Worm (Caenorhabditis elegans) whole organism, midembryonic: ENCODE results near the gene chil-10.

ENCODE experiments used
- T22C8.4 ChIP-seq: fragments of 200-800 bp; sonication (Bioruptor generic); IDR thresholded peaks from 2 replicates; pipeline ENCODE4 v1.3.6; 2022; ENCODE audit warnings: missing genetic modification characterization, missing compliant biosample characterization
- cog-1 ChIP-seq: sonication (generic microtip); optimal IDR thresholded peaks from 2 replicates; lab custom pipeline; 2016; ENCODE audit warnings: missing genetic modification characterization, missing compliant biosample characterization
- flt-1 ChIP-seq: fragments of 200-800 bp; sonication (Bioruptor generic); IDR thresholded peaks from 2 replicates; pipeline ENCODE4 v1.3.6; 2022; ENCODE audit warnings: missing genetic modification characterization, missing compliant biosample characterization
- klf-2 ChIP-seq: fragments of 200-800 bp; sonication (Bioruptor generic); conservative IDR thresholded peaks from 2 replicates; pipeline ENCODE4 v1.3.6; 2022; ENCODE audit warnings: missing genetic modification reagents, missing genetic modification characterization, missing compliant biosample characterization
- med-1 ChIP-seq: sonication (generic microtip); optimal IDR thresholded peaks from 2 replicates; lab custom pipeline; 2017; ENCODE audit warnings: missing genetic modification characterization, mild to moderate bottlenecking, missing compliant biosample characterization, antibody characterized with exemption, missing genetic modification reagents; ENCODE audit not compliant: insufficient read depth
- ref-1 ChIP-seq: fragments of 200-800 bp; sonication (Bioruptor generic); conservative IDR thresholded peaks from 2 replicates; pipeline ENCODE4 v1.3.6; 2022; ENCODE audit warnings: missing genetic modification reagents, missing genetic modification characterization, missing compliant biosample characterization
- tab-1 ChIP-seq: fragments of 200-800 bp; sonication (Bioruptor generic); IDR thresholded peaks from 2 replicates; pipeline ENCODE4 v1.3.6; 2022; ENCODE audit warnings: missing genetic modification characterization, missing compliant biosample characterization
- ztf-23 ChIP-seq: fragments of 200-800 bp; sonication (Bioruptor generic); IDR thresholded peaks from 2 replicates; pipeline ENCODE4 v1.3.6; 2022; ENCODE audit warnings: missing genetic modification reagents, missing genetic modification characterization, missing compliant biosample characterization
- ztf-29 ChIP-seq: fragments of 200-800 bp; sonication (Bioruptor generic); IDR thresholded peaks from 2 replicates; pipeline ENCODE4 v1.3.6; 2022; ENCODE audit warnings: missing genetic modification reagents, missing genetic modification characterization, missing compliant biosample characterization

chil-10 gene

ce11 chrX:957581-957980 lies at the start of gene chil-10:
TSS of gene chil-10 (plus strand) at chrX:957881.
- TF ChIP-seq cog-1 (tag; lab: Kevin White, UChicago) (no peak), T22C8.4 (GFP tag; lab: Robert Waterston, UW) (no peak)

DNA sequence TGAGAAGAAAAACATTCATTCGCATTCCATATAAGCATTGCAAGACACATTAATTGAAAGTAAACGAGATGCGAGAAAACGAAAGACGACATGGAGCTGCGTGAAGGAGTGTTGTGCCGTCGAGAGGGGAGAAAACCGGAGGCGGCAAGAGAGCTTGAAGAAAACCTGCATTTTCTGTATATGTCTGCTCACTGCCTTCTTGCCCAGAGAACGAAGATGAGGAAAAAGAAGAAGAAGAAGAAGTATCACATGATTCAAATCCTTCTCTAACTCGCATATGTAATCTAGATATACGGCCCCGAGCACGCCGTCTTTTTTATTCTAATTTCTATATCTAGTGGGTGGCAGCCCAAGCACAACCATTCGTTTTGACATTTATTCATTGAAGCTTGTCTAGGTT lies 47.3 kb upstream of the chil-10 start:
- TF ChIP-seq ref-1 (GFP tag; lab: Robert Waterston, UW) (no peak), ztf-23 (GFP tag; lab: Robert Waterston, UW) (no peak), T22C8.4 (GFP tag; lab: Robert Waterston, UW) (no peak), med-1 (GFP tag; lab: Kevin White, UChicago) (no peak), tab-1 (GFP tag; lab: Robert Waterston, UW) (no peak), flt-1 (GFP tag; lab: Robert Waterston, UW) (no peak), cog-1 (tag; lab: Kevin White, UChicago) (no peak), ztf-29 (GFP tag; lab: Robert Waterston, UW) (no peak), klf-2 (GFP tag; lab: Robert Waterston, UW) (no peak)

DNA sequence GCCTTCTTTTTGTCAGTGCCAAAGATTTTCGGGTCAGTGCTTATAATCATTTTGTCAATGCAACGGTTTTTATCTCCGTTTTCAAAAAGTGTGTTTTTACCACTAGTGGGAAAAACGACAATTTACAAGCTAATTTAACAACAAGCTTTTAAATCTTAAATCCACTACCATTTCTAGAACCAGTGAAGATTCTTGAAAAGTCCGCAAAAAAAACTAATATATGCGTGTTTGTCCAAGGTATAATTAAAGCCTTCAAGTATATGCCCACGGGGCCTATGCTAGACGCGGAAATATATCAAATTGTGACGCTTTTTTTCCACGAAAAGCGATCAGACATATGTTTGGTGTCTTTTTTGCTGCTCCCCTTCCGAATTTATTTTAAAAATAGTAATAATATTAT lies 45.1 kb upstream of the chil-10 start:
- TF ChIP-seq med-1 (GFP tag; lab: Kevin White, UChicago), result no peak
- no peak for TF ChIP-seq ztf-23 (GFP tag; lab: Robert Waterston, UW)
- TF ChIP-seq klf-2 (GFP tag; lab: Robert Waterston, UW), result no peak
- no peak for TF ChIP-seq flt-1 (GFP tag; lab: Robert Waterston, UW)
- no peak for TF ChIP-seq tab-1 (GFP tag; lab: Robert Waterston, UW)
- no peak for TF ChIP-seq ztf-29 (GFP tag; lab: Robert Waterston, UW)
- no peak for TF ChIP-seq cog-1 (tag; lab: Kevin White, UChicago)
- no peak for TF ChIP-seq T22C8.4 (GFP tag; lab: Robert Waterston, UW)
- TF ChIP-seq ref-1 (GFP tag; lab: Robert Waterston, UW), result no peak

- TF ChIP-seq tab-1 (GFP tag; lab: Robert Waterston, UW), result no peak
- no peak for TF ChIP-seq klf-2 (GFP tag; lab: Robert Waterston, UW)
- TF ChIP-seq cog-1 (tag; lab: Kevin White, UChicago), result no peak
- no peak for TF ChIP-seq ref-1 (GFP tag; lab: Robert Waterston, UW)
- no peak for TF ChIP-seq ztf-23 (GFP tag; lab: Robert Waterston, UW)
- TF ChIP-seq ztf-29 (GFP tag; lab: Robert Waterston, UW), result no peak
- TF ChIP-seq flt-1 (GFP tag; lab: Robert Waterston, UW), result no peak
- TF ChIP-seq T22C8.4 (GFP tag; lab: Robert Waterston, UW), result no peak
- TF ChIP-seq med-1 (GFP tag; lab: Kevin White, UChicago), result no peak
Measured at ce11 chrX:912990-913389, 44.7 kb upstream of the chil-10 start, which contains the start of gene F35H12.6. TSS of gene F35H12.6 (plus strand) at chrX:913290.

- TF ChIP-seq ztf-29 (GFP tag; lab: Robert Waterston, UW), result no peak
- TF ChIP-seq ref-1 (GFP tag; lab: Robert Waterston, UW), result no peak
- TF ChIP-seq T22C8.4 (GFP tag; lab: Robert Waterston, UW), result no peak
- TF ChIP-seq tab-1 (GFP tag; lab: Robert Waterston, UW), result no peak
- no peak for TF ChIP-seq ztf-23 (GFP tag; lab: Robert Waterston, UW)
- TF ChIP-seq flt-1 (GFP tag; lab: Robert Waterston, UW), result no peak
Measured at ce11 chrX:915510-915909, 42.2 kb upstream of the chil-10 start, which contains the start of gene sel-12. TSS of gene sel-12 (plus strand) at chrX:915867.

DNA sequence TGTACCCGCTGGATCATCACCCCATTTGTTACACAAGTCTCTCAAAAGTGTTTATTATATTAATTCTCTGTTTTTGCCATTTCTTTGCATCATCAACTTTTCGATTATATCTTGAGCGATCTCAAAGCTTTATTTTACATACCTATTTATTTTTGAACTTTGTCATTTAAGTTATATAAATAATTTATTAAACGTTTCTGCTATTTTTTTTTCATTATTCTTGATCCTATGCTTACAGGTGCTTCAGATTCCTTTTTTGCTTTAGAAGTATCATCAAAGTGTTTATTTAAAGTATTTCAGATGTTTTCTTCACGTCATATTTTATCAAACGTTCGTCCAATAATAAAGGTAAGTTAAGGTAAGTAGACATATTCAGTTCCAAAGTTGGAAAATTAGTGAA lies 39.6 kb upstream of the chil-10 start, which contains the start of gene F35H12.5:
TSS of gene F35H12.5 (plus strand) at position 301 of the 400 bp plus-strand sequence.
- TF ChIP-seq flt-1 (GFP tag; lab: Robert Waterston, UW) (no peak), T22C8.4 (GFP tag; lab: Robert Waterston, UW) (no peak), tab-1 (GFP tag; lab: Robert Waterston, UW) (no peak), ztf-29 (GFP tag; lab: Robert Waterston, UW) (no peak), med-1 (GFP tag; lab: Kevin White, UChicago) (no peak), ref-1 (GFP tag; lab: Robert Waterston, UW) (no peak)

ce11 chrX:924495-925008 lies 33.1 kb upstream of the chil-10 start, which contains the start of the genes pifk-1 and tbc-11:
TSS of gene pifk-1 (minus strand) at chrX:924511.
TSS of gene tbc-11 (plus strand) at chrX:924958.
- TF ChIP-seq ztf-29 (GFP tag; lab: Robert Waterston, UW) (no peak), T22C8.4 (GFP tag; lab: Robert Waterston, UW) (no peak), flt-1 (GFP tag; lab: Robert Waterston, UW) (no peak), tab-1 (GFP tag; lab: Robert Waterston, UW) (no peak), med-1 (GFP tag; lab: Kevin White, UChicago) (no peak)

DNA sequence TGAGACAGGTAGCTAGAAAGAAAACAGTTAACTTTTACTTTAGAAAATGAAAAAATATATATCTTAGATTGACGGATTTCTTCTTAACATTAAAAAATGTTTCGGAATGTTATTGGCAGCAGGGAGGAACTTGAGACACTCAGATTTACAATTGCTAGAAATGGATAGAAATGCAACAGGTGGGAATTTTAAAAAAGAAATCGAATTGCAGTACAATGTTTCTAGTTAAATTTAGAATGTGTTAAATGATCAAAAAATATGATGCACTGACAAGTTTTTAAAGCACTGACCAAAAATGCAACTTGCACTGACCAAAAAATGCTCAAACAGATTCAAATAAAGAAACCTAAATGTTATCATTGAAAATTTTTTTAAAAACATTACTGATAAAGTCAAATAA lies 31.6 kb upstream of the chil-10 start:
- TF ChIP-seq ztf-23 (GFP tag; lab: Robert Waterston, UW), result no peak
- TF ChIP-seq ref-1 (GFP tag; lab: Robert Waterston, UW), result no peak
- no peak for TF ChIP-seq med-1 (GFP tag; lab: Kevin White, UChicago)
- no peak for TF ChIP-seq T22C8.4 (GFP tag; lab: Robert Waterston, UW)
- no peak for TF ChIP-seq tab-1 (GFP tag; lab: Robert Waterston, UW)
- TF ChIP-seq ztf-29 (GFP tag; lab: Robert Waterston, UW), result no peak
- TF ChIP-seq flt-1 (GFP tag; lab: Robert Waterston, UW), result no peak
- TF ChIP-seq cog-1 (tag; lab: Kevin White, UChicago), result no peak
- no peak for TF ChIP-seq klf-2 (GFP tag; lab: Robert Waterston, UW)

DNA sequence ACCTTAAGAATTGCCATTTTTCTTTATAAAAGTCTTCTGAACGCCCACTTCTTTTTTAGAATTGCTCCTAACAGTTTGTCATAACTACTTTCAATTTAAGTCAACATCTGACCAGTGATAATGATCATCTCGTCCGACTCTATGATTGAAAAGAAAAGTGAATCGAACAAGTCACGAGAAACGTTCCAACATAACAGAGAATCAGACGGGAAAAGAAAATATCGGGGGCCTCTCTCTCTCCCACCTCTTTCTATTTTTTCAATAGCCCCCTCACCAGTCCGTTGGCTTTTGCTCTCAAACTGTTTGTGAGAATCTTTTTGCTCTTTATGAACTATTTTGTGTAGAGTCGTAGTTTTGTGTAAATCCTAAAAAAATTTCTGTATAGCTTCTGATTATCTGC lies 30.0 kb upstream of the chil-10 start:
- TF ChIP-seq med-1 (GFP tag; lab: Kevin White, UChicago) (no peak), ref-1 (GFP tag; lab: Robert Waterston, UW) (no peak), ztf-29 (GFP tag; lab: Robert Waterston, UW) (no peak), tab-1 (GFP tag; lab: Robert Waterston, UW) (no peak), T22C8.4 (GFP tag; lab: Robert Waterston, UW) (no peak), flt-1 (GFP tag; lab: Robert Waterston, UW) (no peak), ztf-23 (GFP tag; lab: Robert Waterston, UW) (no peak), cog-1 (tag; lab: Kevin White, UChicago) (no peak), klf-2 (GFP tag; lab: Robert Waterston, UW) (no peak)
